Fruit fly (Drosophila melanogaster): ENCODE data around the gene CG8031.

The CG8031 gene

DNA sequence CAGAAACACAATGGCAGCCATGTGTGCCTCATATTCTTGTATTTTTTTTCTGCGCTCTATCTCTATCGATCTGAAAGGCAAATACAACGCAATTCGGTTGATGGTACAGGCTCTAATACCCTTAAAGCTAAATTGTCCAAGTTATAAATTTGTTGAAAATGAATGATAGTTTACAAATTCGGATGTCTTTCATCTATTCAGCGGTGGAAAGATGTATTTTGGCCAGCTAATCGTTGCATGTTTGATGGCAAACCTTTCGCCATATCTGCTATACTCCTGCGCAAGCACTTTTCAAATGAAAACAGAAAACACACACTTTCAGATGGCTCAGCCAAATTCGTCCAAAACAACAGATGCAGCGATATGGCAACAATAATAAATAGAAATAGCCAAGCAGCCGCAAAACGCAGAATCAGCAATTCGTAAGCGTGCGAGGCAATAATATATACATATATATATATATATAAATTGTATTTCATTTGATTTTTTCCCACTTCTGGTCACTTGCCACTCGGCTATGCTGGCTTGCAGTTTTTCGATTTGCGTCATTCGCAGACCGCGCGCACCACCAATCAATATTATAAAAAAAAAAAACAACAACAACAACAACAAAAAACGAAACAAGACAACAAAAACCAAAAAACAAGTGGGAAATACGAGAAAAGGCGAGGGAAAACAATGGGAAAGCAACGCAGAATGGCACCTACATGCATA, 3.2 kb upstream of the CG8031 start (continued):
- no peak for TF ChIP-seq chn (GFP tag; optimal IDR thresholded peaks at IDR 0.05)
- no peak for TF ChIP-seq mam (GFP tag; optimal IDR thresholded peaks at IDR 0.05)
- peak; percentile 42 for TF ChIP-seq CG9932 (GFP tag; IDR thresholded peaks at IDR 0.05)
- no peak for TF ChIP-seq tap (tag; optimal IDR thresholded peaks at IDR 0.05)
- no peak for TF ChIP-seq bowl (GFP tag; IDR thresholded peaks at IDR 0.05)
- TF ChIP-seq CG2889 (GFP tag; IDR thresholded peaks at IDR 0.05), result no peak
- TF ChIP-seq CG3281 (GFP tag; optimal IDR thresholded peaks at IDR 0.05), result no peak
- peak; percentile 55 for TF ChIP-seq Med (GFP tag)
- TF ChIP-seq toy (GFP tag; IDR thresholded peaks at IDR 0.05), result no peak
- TF ChIP-seq Dp (GFP tag; optimal IDR thresholded peaks at IDR 0.05), result no peak
- TF ChIP-seq Doc2 (GFP tag; IDR thresholded peaks at IDR 0.05), result no peak
- TF ChIP-seq CG17186 (GFP tag; optimal IDR thresholded peaks at IDR 0.05), result no peak
- TF ChIP-seq trem (tag; optimal IDR thresholded peaks at IDR 0.05), result no peak
- 0 out of 2 replicates have a peak, but pooled peaks have one; percentile 33 for TF ChIP-seq ara (GFP tag; IDR thresholded peaks at IDR 0.05)
- TF ChIP-seq Hr51 (GFP tag; optimal IDR thresholded peaks at IDR 0.05), result peak in 1 of 2 experiments; percentile 30
- TF ChIP-seq CG8089 (GFP tag; optimal IDR thresholded peaks at IDR 0.05), result no peak
- no peak for TF ChIP-seq sim (GFP tag; IDR thresholded peaks at IDR 0.05)
- no peak for TF ChIP-seq zen (tag; optimal IDR thresholded peaks at IDR 0.05)
- no peak for TF ChIP-seq CG18476 (GFP tag; optimal IDR thresholded peaks at IDR 0.05)
- TF ChIP-seq CG5953 (GFP tag; IDR thresholded peaks at IDR 0.05), result no peak
- TF ChIP-seq Ets97D (GFP tag; optimal IDR thresholded peaks at IDR 0.05), result no peak
- no peak for TF ChIP-seq gsb (GFP tag; IDR thresholded peaks at IDR 0.05)
- TF ChIP-seq Chrac-16 (GFP tag; optimal IDR thresholded peaks at IDR 0.05), result no peak
- TF ChIP-seq scrt (GFP tag; optimal IDR thresholded peaks at IDR 0.05), result no peak
- TF ChIP-seq inv (GFP tag; IDR thresholded peaks at IDR 0.05; ENCODE audit: partially characterized antibody), result no peak
- no peak for TF ChIP-seq seq (GFP tag; IDR thresholded peaks at IDR 0.05)
- TF ChIP-seq CG10147 (GFP tag; optimal IDR thresholded peaks at IDR 0.05), result no peak
- no peak for TF ChIP-seq CG6791 (GFP tag; IDR thresholded peaks at IDR 0.05; ENCODE audit: partially characterized antibody)
- TF ChIP-seq Rfx (GFP tag; IDR thresholded peaks at IDR 0.05), result peak; percentile 43
- no peak for TF ChIP-seq Sry-β (GFP tag; optimal IDR thresholded peaks at IDR 0.05)
- no peak for TF ChIP-seq YL-1 (GFP tag; optimal IDR thresholded peaks at IDR 0.05)
- no peak for TF ChIP-seq CG15514 (GFP tag; optimal IDR thresholded peaks at IDR 0.05)
- no peak for TF ChIP-seq Sry-δ (GFP tag; optimal IDR thresholded peaks at IDR 0.05)
- no peak for TF ChIP-seq CG10959 (GFP tag; IDR thresholded peaks at IDR 0.05)
- peak in 1 of 3 experiments; percentile 20 for TF ChIP-seq Stat92E (GFP tag; optimal IDR thresholded peaks at IDR 0.05)
- TF ChIP-seq CG32772 (GFP tag; IDR thresholded peaks at IDR 0.05), result no peak
- TF ChIP-seq CG4424 (GFP tag; optimal IDR thresholded peaks at IDR 0.05), result no peak
- no peak for TF ChIP-seq Mad (GFP tag; optimal IDR thresholded peaks at IDR 0.05)
- TF ChIP-seq sima (GFP tag; optimal IDR thresholded peaks at IDR 0.05), result no peak
- no peak for TF ChIP-seq CG6272 (GFP tag; IDR thresholded peaks at IDR 0.05)
- no peak for TF ChIP-seq lola (GFP tag; optimal IDR thresholded peaks at IDR 0.05)
- no peak for TF ChIP-seq CG4730 (GFP tag; IDR thresholded peaks at IDR 0.05)
- TF ChIP-seq fd64A (GFP tag; optimal IDR thresholded peaks at IDR 0.05), result no peak
- no peak for TF ChIP-seq CG10431 (GFP tag; optimal IDR thresholded peaks at IDR 0.05)
- TF ChIP-seq CG11560 (tag; IDR thresholded peaks at IDR 0.05), result no peak
- TF ChIP-seq phol (tag; optimal IDR thresholded peaks at IDR 0.05), result peak; percentile 7
- TF ChIP-seq kah (GFP tag; optimal IDR thresholded peaks at IDR 0.05), result no peak
- no peak for TF ChIP-seq pan (optimal IDR thresholded peaks at IDR 0.05)
- peak in 1 of 2 experiments; percentile 49 for TF ChIP-seq pan (GFP tag; optimal IDR thresholded peaks at IDR 0.05 in 1 of 2, IDR thresholded peaks at IDR 0.05 in 1 of 2)
- no peak for TF ChIP-seq Meics (GFP tag; optimal IDR thresholded peaks at IDR 0.05)
